Fruit fly (Drosophila melanogaster) whole organism, pupa: Measurements from ENCODE around the gene CG9215.

Source experiments
- CG10348 ChIP-seq: fragments of 200-800 bp; sonication (Bioruptor generic); IDR thresholded peaks from 2 replicates; pipeline ENCODE4 v1.3.6; 2022; ENCODE audit warnings: missing biosample characterization, missing genetic modification characterization
- CG14655 ChIP-seq: fragments of 200-800 bp; sonication (Bioruptor generic); optimal IDR thresholded peaks from 3 replicates; lab custom pipeline; 2017; ENCODE audit warnings: mild to moderate bottlenecking, missing biosample characterization, missing genetic modification reagents, missing genetic modification characterization
- CG15710 ChIP-seq: fragments of 200-800 bp; sonication (Bioruptor generic); optimal IDR thresholded peaks from 2 replicates; lab custom pipeline; 2018; ENCODE audit warnings: missing biosample characterization, mild to moderate bottlenecking, missing genetic modification characterization, moderate library complexity
- CG17806 ChIP-seq: fragments of 200-800 bp; sonication (Bioruptor generic); optimal IDR thresholded peaks from 2 replicates; lab custom pipeline; 2018; ENCODE audit warnings: missing biosample characterization, mild to moderate bottlenecking, missing genetic modification characterization, moderate library complexity
- CG34367 ChIP-seq: fragments of 200-800 bp; sonication (Bioruptor generic); optimal IDR thresholded peaks from 2 replicates; lab custom pipeline; 2018; ENCODE audit warnings: missing biosample characterization, mild to moderate bottlenecking, missing genetic modification characterization
- CG4496 ChIP-seq: fragments of 200-800 bp; sonication (Bioruptor generic); IDR thresholded peaks from 3 replicates; pipeline ENCODE4 v1.3.6; 2022; ENCODE audit warnings: missing biosample characterization, missing genetic modification characterization
- CG8159 ChIP-seq: fragments of 200-800 bp; sonication (Bioruptor generic); optimal IDR thresholded peaks from 3 replicates; lab custom pipeline; 2018; ENCODE audit warnings: missing biosample characterization, mild to moderate bottlenecking, missing genetic modification characterization, moderate library complexity
- CG9948 ChIP-seq: fragments of 200-800 bp; sonication (Bioruptor generic); optimal IDR thresholded peaks from 2 replicates; lab custom pipeline; 2018; ENCODE audit warnings: missing biosample characterization, mild to moderate bottlenecking, missing genetic modification characterization, moderate library complexity
- D1 ChIP-seq: fragments of 200-800 bp; sonication (Bioruptor generic); optimal IDR thresholded peaks from 2 replicates; lab custom pipeline; 2018; ENCODE audit warnings: missing biosample characterization, mild to moderate bottlenecking, missing genetic modification characterization, moderate library complexity
- Pif1B ChIP-seq: fragments of 200-800 bp; sonication (Bioruptor generic); optimal IDR thresholded peaks from 3 replicates; lab custom pipeline; 2016; ENCODE audit warnings: missing biosample characterization, missing genetic modification characterization
- fd96Ca ChIP-seq: fragments of 200-800 bp; sonication (Bioruptor generic); IDR thresholded peaks from 3 replicates; pipeline ENCODE4 v1.3.6; 2022; ENCODE audit warnings: missing biosample characterization, missing genetic modification characterization
- gl ChIP-seq: fragments of 200-800 bp; sonication (Bioruptor generic); optimal IDR thresholded peaks from 2 replicates; lab custom pipeline; 2018; ENCODE audit warnings: missing biosample characterization, mild to moderate bottlenecking, missing genetic modification characterization

DNA sequence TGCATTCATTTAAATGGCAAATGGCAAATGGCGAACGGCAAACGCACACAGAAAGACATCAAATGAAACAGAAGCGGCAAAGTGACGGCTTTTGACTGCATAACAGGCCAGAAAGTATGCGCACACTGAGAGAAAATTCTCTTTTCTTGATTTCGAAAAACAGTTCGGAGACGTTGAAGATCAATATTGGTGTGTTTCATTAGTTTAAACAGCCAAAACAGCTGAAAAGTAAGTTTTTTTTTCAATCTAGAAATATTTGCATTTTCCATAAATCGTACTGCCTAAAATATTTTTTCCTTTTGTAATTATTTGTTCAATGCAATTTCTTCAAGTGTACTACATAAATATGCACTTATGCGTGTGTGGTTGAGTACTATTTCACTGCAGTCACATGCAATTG, 48.1 kb upstream of the CG9215 start:
- TF ChIP-seq CG15710 (tag; lab: Kevin White, UChicago) (no peak), CG17806 (tag; lab: Kevin White, UChicago) (no peak), gl (tag; lab: Kevin White, UChicago) (no peak), CG4496 (GFP tag; lab: Robert Waterston, UW) (0 out of 3 replicates have a peak, but pooled peaks have one; percentile 51), fd96Ca (GFP tag; lab: Robert Waterston, UW) (no peak), D1 (tag; lab: Kevin White, UChicago) (no peak), CG14655 (GFP tag; lab: Kevin White, UChicago) (peak; percentile 21), CG34367 (tag; lab: Kevin White, UChicago) (no peak), CG9948 (tag; lab: Kevin White, UChicago) (no peak), Pif1B (GFP tag; lab: Kevin White, UChicago) (no peak), CG10348 (GFP tag; lab: Robert Waterston, UW) (0 out of 2 replicates have a peak, but pooled peaks have one; percentile 9), CG8159 (tag; lab: Kevin White, UChicago) (no peak)
